Fruit fly (Drosophila melanogaster) whole organism, prepupa: Measurements from ENCODE around the gene CG31473.

Experiments used
- Blimp-1 ChIP-seq: fragments of 200-800 bp; sonication (Bioruptor generic); optimal IDR thresholded peaks from 3 replicates; lab custom pipeline; 2017; ENCODE audit warnings: missing biosample characterization, missing genetic modification characterization, mild to moderate bottlenecking, moderate library complexity, missing genetic modification reagents
- CG10669 ChIP-seq: fragments of 200-800 bp; sonication (Bioruptor generic); optimal IDR thresholded peaks from 3 replicates; lab custom pipeline; 2018; ENCODE audit warnings: missing biosample characterization, mild to moderate bottlenecking, missing genetic modification characterization, moderate library complexity
- CG11762 ChIP-seq: fragments of 200-800 bp; sonication (Bioruptor generic); optimal IDR thresholded peaks from 3 replicates; lab custom pipeline; 2016; ENCODE audit warnings: missing biosample characterization, missing genetic modification characterization; ENCODE audit not compliant: insufficient read depth
- CG11902 ChIP-seq: fragments of 200-800 bp; sonication (Bioruptor generic); optimal IDR thresholded peaks from 3 replicates; lab custom pipeline; 2016; ENCODE audit warnings: missing biosample characterization, missing genetic modification characterization
- CG15336 ChIP-seq: fragments of 200-800 bp; sonication (Bioruptor generic); IDR thresholded peaks from 2 replicates; pipeline ENCODE4 v1.3.6; 2022; ENCODE audit warnings: missing biosample characterization, missing genetic modification characterization
- CG16779 ChIP-seq: fragments of 200-800 bp; sonication (Bioruptor generic); optimal IDR thresholded peaks from 3 replicates; lab custom pipeline; 2017; ENCODE audit warnings: missing biosample characterization, mild to moderate bottlenecking, missing genetic modification characterization
- CG3032 ChIP-seq: fragments of 200-800 bp; optimal IDR thresholded peaks from 2 replicates; lab custom pipeline; 2019; ENCODE audit warnings: missing biosample characterization, mild to moderate bottlenecking, missing genetic modification characterization, moderate library complexity
- CG31627 ChIP-seq: fragments of 200-800 bp; sonication (Bioruptor generic); optimal IDR thresholded peaks from 3 replicates; lab custom pipeline; 2016; ENCODE audit warnings: missing biosample characterization, missing genetic modification characterization
- CG32006 ChIP-seq: fragments of 200-800 bp; sonication (Bioruptor generic); optimal IDR thresholded peaks from 3 replicates; lab custom pipeline; 2017; ENCODE audit warnings: missing biosample characterization, mild to moderate bottlenecking, missing genetic modification characterization
- CG34406 ChIP-seq: fragments of 200-800 bp; sonication (Bioruptor generic); optimal IDR thresholded peaks from 3 replicates; lab custom pipeline; 2016; ENCODE audit warnings: missing biosample characterization, missing genetic modification characterization
- CG3919 ChIP-seq: fragments of 200-800 bp; sonication (Bioruptor generic); optimal IDR thresholded peaks from 3 replicates; lab custom pipeline; 2016; ENCODE audit warnings: missing biosample characterization, missing genetic modification characterization
- CG4318 ChIP-seq: fragments of 200-800 bp; sonication (Bioruptor generic); optimal IDR thresholded peaks from 3 replicates; lab custom pipeline; 2017; ENCODE audit warnings: missing biosample characterization, mild to moderate bottlenecking, missing genetic modification characterization
- CG6163 ChIP-seq: fragments of 200-800 bp; sonication (Bioruptor generic); IDR thresholded peaks from 3 replicates; pipeline ENCODE4 v1.3.6; 2022; ENCODE audit warnings: missing biosample characterization, missing genetic modification characterization
- CG6808 ChIP-seq: fragments of 200-800 bp; sonication (Bioruptor generic); optimal IDR thresholded peaks from 3 replicates; lab custom pipeline; 2017; ENCODE audit warnings: missing biosample characterization, missing genetic modification characterization, mild to moderate bottlenecking, moderate library complexity, missing genetic modification reagents
- CG6854 ChIP-seq: fragments of 200-800 bp; sonication (Bioruptor generic); optimal IDR thresholded peaks from 2 replicates; lab custom pipeline; 2017; ENCODE audit warnings: missing biosample characterization, mild to moderate bottlenecking, missing genetic modification characterization
- CG8119 ChIP-seq: fragments of 200-800 bp; sonication (Bioruptor generic); IDR thresholded peaks from 3 replicates; pipeline ENCODE4 v1.3.6; 2022; ENCODE audit warnings: missing biosample characterization, missing genetic modification characterization
- CG8319 ChIP-seq: fragments of 200-800 bp; sonication (Bioruptor generic); optimal IDR thresholded peaks from 3 replicates; lab custom pipeline; 2016; ENCODE audit warnings: missing biosample characterization, missing genetic modification characterization
- CG8632 ChIP-seq: fragments of 200-800 bp; sonication (Bioruptor generic); optimal IDR thresholded peaks from 3 replicates; lab custom pipeline; 2016; ENCODE audit warnings: missing biosample characterization, missing genetic modification characterization
- CG9139 ChIP-seq: fragments of 200-800 bp; sonication (Bioruptor generic); optimal IDR thresholded peaks from 3 replicates; lab custom pipeline; 2017; ENCODE audit warnings: missing biosample characterization, mild to moderate bottlenecking, missing genetic modification characterization
- Eip78C ChIP-seq: fragments of 200-800 bp; sonication (Bioruptor generic); peaks from one replicate; lab custom pipeline; 2016; ENCODE audit warnings: missing biosample characterization, missing genetic modification characterization
- Ets21C ChIP-seq: fragments of 200-800 bp; sonication (Bioruptor generic); optimal IDR thresholded peaks from 3 replicates; lab custom pipeline; 2016; ENCODE audit warnings: missing biosample characterization, missing genetic modification characterization
- Ets96B ChIP-seq: fragments of 200-800 bp; optimal IDR thresholded peaks from 2 replicates; lab custom pipeline; 2019; ENCODE audit warnings: missing biosample characterization, mild to moderate bottlenecking, missing genetic modification characterization, moderate library complexity
- Gug ChIP-seq: fragments of 200-800 bp; sonication (Bioruptor generic); IDR thresholded peaks from 2 replicates; pipeline ENCODE4 v1.3.6; 2022; ENCODE audit warnings: missing biosample characterization, missing genetic modification characterization
- Hr38 ChIP-seq: sonication (Bioruptor generic); optimal IDR thresholded peaks from 2 replicates; lab custom pipeline; 2016; ENCODE audit warnings: missing biosample characterization, missing genetic modification characterization
- Hr39 ChIP-seq: fragments of 200-800 bp; sonication (Bioruptor generic); optimal IDR thresholded peaks from 2 replicates; lab custom pipeline; 2016; ENCODE audit warnings: missing biosample characterization, missing genetic modification characterization
- Lpt ChIP-seq: fragments of 200-800 bp; sonication (Bioruptor generic); optimal IDR thresholded peaks from 3 replicates; lab custom pipeline; 2016; ENCODE audit warnings: missing biosample characterization, missing genetic modification characterization
- OdsH ChIP-seq: fragments of 200-800 bp; sonication (Bioruptor generic); optimal IDR thresholded peaks from 3 replicates; lab custom pipeline; 2016; ENCODE audit warnings: missing biosample characterization, missing genetic modification characterization
- Sox102F ChIP-seq: fragments of 200-800 bp; sonication (Bioruptor generic); optimal IDR thresholded peaks from 2 replicates; lab custom pipeline; 2016; ENCODE audit warnings: missing biosample characterization, mild to moderate bottlenecking, missing genetic modification characterization
- Sox14 ChIP-seq: fragments of 200-800 bp; sonication (Bioruptor generic); optimal IDR thresholded peaks from 3 replicates; lab custom pipeline; 2016; ENCODE audit warnings: missing biosample characterization, missing genetic modification characterization
- Sox15 ChIP-seq: fragments of 200-800 bp; sonication (Bioruptor generic); optimal IDR thresholded peaks from 3 replicates; lab custom pipeline; 2016; ENCODE audit warnings: missing biosample characterization, missing genetic modification characterization
- cyc ChIP-seq: fragments of 200-800 bp; sonication (Bioruptor generic); optimal IDR thresholded peaks from 3 replicates; lab custom pipeline; 2016; ENCODE audit warnings: missing biosample characterization, missing genetic modification characterization
- dsx ChIP-seq: fragments of 200-800 bp; optimal IDR thresholded peaks from 3 replicates; lab custom pipeline; 2019; ENCODE audit warnings: missing biosample characterization, mild to moderate bottlenecking, missing genetic modification characterization, moderate library complexity; ENCODE audit not compliant: poor library complexity, severe bottlenecking
- eg ChIP-seq: fragments of 200-800 bp; sonication (Bioruptor generic); IDR thresholded peaks from 3 replicates; pipeline ENCODE4 v1.3.6; 2022; ENCODE audit warnings: missing biosample characterization, missing genetic modification characterization
- fd85E ChIP-seq: fragments of 200-800 bp; sonication (Bioruptor generic); optimal IDR thresholded peaks from 3 replicates; lab custom pipeline; 2016; ENCODE audit warnings: missing biosample characterization, missing genetic modification characterization
- fkh ChIP-seq: fragments of 200-800 bp; sonication (Bioruptor generic); optimal IDR thresholded peaks from 3 replicates; lab custom pipeline; 2017; ENCODE audit warnings: missing biosample characterization, mild to moderate bottlenecking, missing genetic modification characterization, moderate library complexity
- lz ChIP-seq: fragments of 200-800 bp; sonication (Bioruptor generic); optimal IDR thresholded peaks from 3 replicates; lab custom pipeline; 2016; ENCODE audit warnings: missing biosample characterization, missing genetic modification characterization
- net ChIP-seq: fragments of 200-800 bp; sonication (Bioruptor generic); optimal IDR thresholded peaks from 3 replicates; lab custom pipeline; 2016; ENCODE audit warnings: missing biosample characterization, missing genetic modification characterization
- pdm3 ChIP-seq: fragments of 200-800 bp; sonication (Bioruptor generic); optimal IDR thresholded peaks from 3 replicates; lab custom pipeline; 2016; ENCODE audit warnings: missing biosample characterization, missing genetic modification characterization
- salr ChIP-seq, 2 experiments: fragments of 200-800 bp; sonication (Bioruptor generic); optimal IDR thresholded peaks; 3 replicates each; lab custom pipeline; 2016 to 2018; ENCODE audit warnings: missing biosample characterization in 2 of 2, missing genetic modification characterization in 2 of 2, mild to moderate bottlenecking in 1 of 2
- spab ChIP-seq: fragments of 200-800 bp; sonication (Bioruptor generic); optimal IDR thresholded peaks from 2 replicates; lab custom pipeline; 2017; ENCODE audit warnings: missing biosample characterization, mild to moderate bottlenecking, missing genetic modification characterization, missing genetic modification reagents
- ss ChIP-seq, 2 experiments: fragments of 200-800 bp; sonication (Bioruptor generic); optimal IDR thresholded peaks; 2 replicates in 1 of 2; 3 replicates in 1 of 2; lab custom pipeline; 2017 to 2018; ENCODE audit warnings: mild to moderate bottlenecking in 2 of 2, missing biosample characterization in 2 of 2, missing genetic modification characterization in 2 of 2, moderate library complexity in 1 of 2
- svp ChIP-seq: fragments of 200-800 bp; sonication (Bioruptor generic); peaks from one replicate; lab custom pipeline; 2016; ENCODE audit warnings: missing biosample characterization, missing genetic modification characterization
- topi ChIP-seq: fragments of 200-800 bp; sonication (Bioruptor generic); optimal IDR thresholded peaks from 3 replicates; lab custom pipeline; 2016; ENCODE audit warnings: missing biosample characterization, missing genetic modification characterization

Gene CG31473

dm6 chr3R:7809662-7810621 is 1.7 kb upstream of the CG31473 start, which contains the start of the genes CG2993 and sgll (continued):
- TF ChIP-seq CG9139 (GFP tag; lab: Kevin White, UChicago), result no peak
- peak; percentile 29 for TF ChIP-seq CG11762
- TF ChIP-seq fkh (GFP tag; lab: Kevin White, UChicago), result peak; percentile 88
- peak; percentile 85 for TF ChIP-seq pdm3 (GFP tag; lab: Kevin White, UChicago)
- peak; percentile 41 for TF ChIP-seq Lpt (GFP tag; lab: Kevin White, UChicago)
- TF ChIP-seq CG34406 (GFP tag; lab: Kevin White, UChicago), result peak; percentile 61
- no peak for TF ChIP-seq dsx (GFP tag; lab: Kevin White, UChicago)
- TF ChIP-seq CG10669 (GFP tag; lab: Kevin White, UChicago), result peak; percentile 66
- peak; percentile 85 for TF ChIP-seq CG3919
- peak; percentile 56; the same call in 2 of the 3 replicates for TF ChIP-seq eg
- peak; percentile 61 for TF ChIP-seq Sox102F (GFP tag; lab: Kevin White, UChicago)
- TF ChIP-seq Blimp-1 (GFP tag; lab: Kevin White, UChicago), result peak; percentile 36
- TF ChIP-seq CG4318 (GFP tag; lab: Kevin White, UChicago), result peak; percentile 52
- no peak for TF ChIP-seq Hr38 (GFP tag; lab: Kevin White, UChicago)
- TF ChIP-seq CG8632 (GFP tag; lab: Kevin White, UChicago), result no peak
- peak; percentile 50 for TF ChIP-seq CG3032
- TF ChIP-seq CG6808 (GFP tag; lab: Kevin White, UChicago), result peak; percentile 50
- TF ChIP-seq CG6163 (GFP tag; lab: Robert Waterston, UW), result peak; percentile 59; the same call in 1 of the 3 replicates
- TF ChIP-seq CG16779 (tag; lab: Kevin White, UChicago), result peak; percentile 18
- peak; percentile 91 for TF ChIP-seq Eip78C (GFP tag; lab: Kevin White, UChicago)
- TF ChIP-seq fd85E (GFP tag; lab: Kevin White, UChicago), result peak; percentile 20
- peak; percentile 80 for TF ChIP-seq Sox15
- TF ChIP-seq CG6854 (GFP tag; lab: Kevin White, UChicago), result no peak
- peak; percentile 82 for TF ChIP-seq Sox14
- peak; percentile 71 for TF ChIP-seq topi

dm6 chr3R:7813518-7813917 is 1.9 kb downstream of the CG31473 start:
- no peak for TF ChIP-seq Ets21C (GFP tag; lab: Kevin White, UChicago)
- TF ChIP-seq CG32006 (GFP tag; lab: Kevin White, UChicago), result no peak
- TF ChIP-seq CG6163 (GFP tag; lab: Robert Waterston, UW), result no peak
- TF ChIP-seq Hr39 (GFP tag; lab: Kevin White, UChicago), result no peak
- TF ChIP-seq net (GFP tag; lab: Kevin White, UChicago), result no peak
- no peak for TF ChIP-seq spab (GFP tag; lab: Kevin White, UChicago)

- TF ChIP-seq Sox14, result peak; percentile 16
- peak; percentile 5 for TF ChIP-seq CG8319 (GFP tag; lab: Kevin White, UChicago)
- TF ChIP-seq ss (GFP tag; optimal IDR thresholded peaks at IDR 0.05; lab: Kevin White, UChicago), result peak; percentile 18 to 58
- TF ChIP-seq Sox102F (GFP tag; lab: Kevin White, UChicago), result peak; percentile 5
- peak; percentile 82 for TF ChIP-seq svp (GFP tag; lab: Kevin White, UChicago)
- TF ChIP-seq OdsH (GFP tag; lab: Kevin White, UChicago), result peak; percentile 39
- peak; percentile 19 for TF ChIP-seq CG34406 (GFP tag; lab: Kevin White, UChicago)
- no peak for TF ChIP-seq fd85E (GFP tag; lab: Kevin White, UChicago)
- TF ChIP-seq CG6163 (GFP tag; lab: Robert Waterston, UW), result no peak
- TF ChIP-seq Sox15, result no peak
- peak; percentile 54 for TF ChIP-seq lz (GFP tag; lab: Kevin White, UChicago)
- no peak for TF ChIP-seq CG15336 (GFP tag; lab: Robert Waterston, UW)
- TF ChIP-seq Ets96B (tag; lab: Kevin White, UChicago), result peak; percentile 45
- TF ChIP-seq eg, result no peak
- TF ChIP-seq spab (GFP tag; lab: Kevin White, UChicago), result peak; percentile 60
- TF ChIP-seq CG4318 (GFP tag; lab: Kevin White, UChicago), result peak; percentile 3
- peak; percentile 30 for TF ChIP-seq Hr39 (GFP tag; lab: Kevin White, UChicago)
- TF ChIP-seq CG32006 (GFP tag; lab: Kevin White, UChicago), result peak; percentile 57
- TF ChIP-seq CG6808 (GFP tag; lab: Kevin White, UChicago), result peak; percentile 68
- peak; percentile 56 for TF ChIP-seq CG3919
- peak; percentile 12 for TF ChIP-seq CG11902 (GFP tag; lab: Kevin White, UChicago)
- TF ChIP-seq Gug (GFP tag; lab: Robert Waterston, UW), result no peak
- peak in 1 of 2 experiments; percentile 18 for TF ChIP-seq salr (GFP tag; optimal IDR thresholded peaks at IDR 0.05; lab: Kevin White, UChicago)
- peak; percentile 27 for TF ChIP-seq cyc (GFP tag; lab: Kevin White, UChicago)
- peak; percentile 5 for TF ChIP-seq Ets21C (GFP tag; lab: Kevin White, UChicago)
- TF ChIP-seq CG31627 (GFP tag; lab: Kevin White, UChicago), result peak; percentile 41
- no peak for TF ChIP-seq CG8119 (GFP tag; lab: Robert Waterston, UW)
Measured at dm6 chr3R:7813981-7814529, 2.4 kb downstream of the CG31473 start, which contains the start of gene CG34384. Gene CG34384, plus strand, starts transcription at chr3R:7814361.
